Fruit fly (Drosophila melanogaster) whole organism, embryonic: ENCODE measurements around the gene Ms.

Experiments
- Atf3 ChIP-seq: fragments of 200-800 bp; sonication (Bioruptor generic); optimal IDR thresholded peaks from 3 replicates; lab custom pipeline; 2016; ENCODE audit warnings: missing biosample characterization, missing genetic modification characterization
- C15 ChIP-seq: fragments of 200-800 bp; sonication (Bioruptor generic); IDR thresholded peaks from 3 replicates; pipeline ENCODE4 v1.3.6; 2022; ENCODE audit warnings: missing biosample characterization, missing genetic modification characterization
- CG10543 ChIP-seq: fragments of 200-800 bp; sonication (Bioruptor generic); optimal IDR thresholded peaks from 3 replicates; lab custom pipeline; 2017; ENCODE audit warnings: missing biosample characterization, mild to moderate bottlenecking, missing genetic modification characterization, moderate library complexity
- CG11093 ChIP-seq: fragments of 200-800 bp; sonication (Bioruptor generic); IDR thresholded peaks from 3 replicates; pipeline ENCODE4 v1.3.6; 2022; ENCODE audit warnings: missing biosample characterization, missing genetic modification characterization
- CG11695 ChIP-seq: fragments of 200-800 bp; sonication (Bioruptor generic); IDR thresholded peaks from 3 replicates; pipeline ENCODE4 v1.3.6; 2022; ENCODE audit warnings: missing biosample characterization, missing genetic modification characterization
- CG12236 ChIP-seq: fragments of 200-800 bp; sonication (Bioruptor generic); optimal IDR thresholded peaks from 2 replicates; lab custom pipeline; 2016; ENCODE audit warnings: missing biosample characterization, missing genetic modification characterization
- CG13424 ChIP-seq: fragments of 200-800 bp; sonication (Bioruptor generic); optimal IDR thresholded peaks from 2 replicates; lab custom pipeline; 2019; ENCODE audit warnings: missing biosample characterization, mild to moderate bottlenecking, missing genetic modification characterization, moderate library complexity
- CG14965 ChIP-seq: fragments of 200-800 bp; sonication (Bioruptor generic); optimal IDR thresholded peaks from 2 replicates; lab custom pipeline; 2016; ENCODE audit warnings: missing biosample characterization, missing genetic modification characterization, borderline replicate concordance
- CG15514 ChIP-seq: fragments of 200-800 bp; sonication (Bioruptor generic); optimal IDR thresholded peaks from 3 replicates; lab custom pipeline; 2017; ENCODE audit warnings: missing biosample characterization, missing genetic modification characterization, mild to moderate bottlenecking, moderate library complexity, missing genetic modification reagents
- CG16813 ChIP-seq: fragments of 200-800 bp; sonication (Bioruptor generic); IDR thresholded peaks from 3 replicates; pipeline ENCODE4 v1.3.6; 2022; ENCODE audit warnings: missing biosample characterization, missing genetic modification characterization; ENCODE audit not compliant: partially characterized antibody
- CG2875 ChIP-seq: fragments of 200-800 bp; sonication (Bioruptor generic); optimal IDR thresholded peaks from 2 replicates; lab custom pipeline; 2017; ENCODE audit warnings: missing biosample characterization, mild to moderate bottlenecking, missing genetic modification characterization, missing genetic modification reagents
- CG2889 ChIP-seq: fragments of 200-800 bp; sonication (Bioruptor generic); IDR thresholded peaks from 3 replicates; pipeline ENCODE4 v1.3.6; 2022; ENCODE audit warnings: missing biosample characterization, missing genetic modification characterization
- CG30431 ChIP-seq: fragments of 200-800 bp; sonication (Bioruptor generic); optimal IDR thresholded peaks from 2 replicates; lab custom pipeline; 2017; ENCODE audit warnings: missing biosample characterization, missing genetic modification characterization
- CG31388 ChIP-seq: fragments of 200-800 bp; sonication (Bioruptor generic); optimal IDR thresholded peaks from 2 replicates; lab custom pipeline; 2016; ENCODE audit warnings: missing biosample characterization, missing genetic modification characterization
- CG32772 ChIP-seq: fragments of 200-800 bp; sonication (Bioruptor generic); IDR thresholded peaks from 2 replicates; pipeline ENCODE4 v1.3.6; 2022; ENCODE audit warnings: missing biosample characterization, missing genetic modification characterization
- CG3726 ChIP-seq: fragments of 200-800 bp; sonication (Bioruptor generic); IDR thresholded peaks from 3 replicates; pipeline ENCODE4, ENCODE4 v1.3.6; 2022; ENCODE audit warnings: missing biosample characterization, missing genetic modification characterization
- CG3995 ChIP-seq: fragments of 200-800 bp; sonication (Bioruptor generic); optimal IDR thresholded peaks from 3 replicates; lab custom pipeline; 2016; ENCODE audit warnings: missing biosample characterization, missing genetic modification characterization
- CG5180 ChIP-seq: fragments of 200-800 bp; sonication (Bioruptor generic); optimal IDR thresholded peaks from 3 replicates; lab custom pipeline; 2017; ENCODE audit warnings: missing biosample characterization, missing genetic modification characterization, mild to moderate bottlenecking, moderate library complexity, missing genetic modification reagents
- CG8478 ChIP-seq: fragments of >200 bp; optimal IDR thresholded peaks from 2 replicates; lab custom pipeline; 2018
- CG9817 ChIP-seq: fragments of 200-800 bp; sonication (Bioruptor generic); optimal IDR thresholded peaks from 2 replicates; lab custom pipeline; 2018; ENCODE audit warnings: missing biosample characterization, mild to moderate bottlenecking, missing genetic modification characterization, moderate library complexity
- Dek ChIP-seq: fragments of 200-800 bp; sonication (Bioruptor generic); optimal IDR thresholded peaks from 3 replicates; lab custom pipeline; 2019; ENCODE audit warnings: missing biosample characterization, mild to moderate bottlenecking, missing genetic modification characterization, moderate library complexity
- Dp ChIP-seq: fragments of 200-800 bp; sonication (Bioruptor generic); optimal IDR thresholded peaks from 2 replicates; lab custom pipeline; 2018; ENCODE audit warnings: missing biosample characterization, mild to moderate bottlenecking, missing genetic modification characterization, moderate library complexity
- Drgx ChIP-seq: fragments of 200-800 bp; sonication (Bioruptor generic); IDR thresholded peaks from 2 replicates; pipeline ENCODE4 v1.3.6; 2022; ENCODE audit warnings: missing biosample characterization, missing genetic modification characterization
- Hr3 ChIP-seq: fragments of 200-800 bp; sonication (Bioruptor generic); optimal IDR thresholded peaks from 3 replicates; lab custom pipeline; 2016; ENCODE audit warnings: missing biosample characterization, missing genetic modification characterization
- Hr78 ChIP-seq, 2 experiments: fragments of 200-800 bp in 1 of 2; fragments of >200 bp in 1 of 2; sonication (Bioruptor generic) in 1 of 2; optimal IDR thresholded peaks; 2 replicates each; lab custom pipeline; 2017 to 2019; ENCODE audit warnings: missing biosample characterization in 2 of 2, missing genetic modification characterization in 2 of 2, mild to moderate bottlenecking in 1 of 2, moderate library complexity in 1 of 2
- NK7.1 ChIP-seq: fragments of 200-800 bp; sonication (Bioruptor generic); optimal IDR thresholded peaks from 3 replicates; lab custom pipeline; 2016; ENCODE audit warnings: missing biosample characterization, missing genetic modification characterization
- PHDP ChIP-seq: fragments of 200-800 bp; sonication (Bioruptor generic); optimal IDR thresholded peaks from 3 replicates; lab custom pipeline; 2018; ENCODE audit warnings: missing biosample characterization, mild to moderate bottlenecking, missing genetic modification characterization, moderate library complexity
- Poxn ChIP-seq: fragments of 200-800 bp; sonication (Bioruptor generic); IDR thresholded peaks from 2 replicates; pipeline ENCODE4 v1.3.6; 2022; ENCODE audit warnings: missing biosample characterization, missing genetic modification characterization
- Ptx1 ChIP-seq: fragments of 200-800 bp; sonication (Bioruptor generic); IDR thresholded peaks from 2 replicates; pipeline ENCODE4 v1.3.6; 2022; ENCODE audit warnings: missing biosample characterization, missing genetic modification characterization
- Xbp1 ChIP-seq: fragments of 200-800 bp; sonication (Bioruptor generic); optimal IDR thresholded peaks from 3 replicates; lab custom pipeline; 2016; ENCODE audit warnings: missing biosample characterization, mild to moderate bottlenecking, missing genetic modification characterization
- ap ChIP-seq: fragments of 200-800 bp; sonication (Bioruptor generic); IDR thresholded peaks from 2 replicates; pipeline ENCODE4 v1.3.6; 2022; ENCODE audit warnings: missing biosample characterization, missing genetic modification characterization
- ase ChIP-seq: fragments of 200-800 bp; sonication (Bioruptor generic); IDR thresholded peaks from 3 replicates; pipeline ENCODE4 v1.3.6; 2022; ENCODE audit warnings: missing biosample characterization, missing genetic modification characterization
- chm ChIP-seq: fragments of 200-800 bp; sonication (Bioruptor generic); IDR thresholded peaks from 2 replicates; pipeline ENCODE4 v1.3.6; 2022; ENCODE audit warnings: missing biosample characterization, missing genetic modification characterization
- corto ChIP-seq: fragments of 200-800 bp; sonication (Bioruptor generic); optimal IDR thresholded peaks from 2 replicates; lab custom pipeline; 2016; ENCODE audit warnings: missing biosample characterization, mild to moderate bottlenecking, missing genetic modification characterization, moderate library complexity
- crp ChIP-seq, 2 experiments: fragments of 200-800 bp; sonication (Bioruptor generic); optimal IDR thresholded peaks; 2 replicates in 1 of 2; 3 replicates in 1 of 2; lab custom pipeline; 2017; ENCODE audit warnings: missing biosample characterization in 2 of 2, missing genetic modification characterization in 2 of 2, mild to moderate bottlenecking in 1 of 2, moderate library complexity in 1 of 2
- danr ChIP-seq: fragments of 200-800 bp; sonication (Bioruptor generic); IDR thresholded peaks from 2 replicates; pipeline ENCODE4 v1.3.6; 2022; ENCODE audit warnings: missing biosample characterization, missing genetic modification characterization
- dpn ChIP-seq, 2 experiments: fragments of 200-800 bp; sonication (Bioruptor generic); optimal IDR thresholded peaks; 3 replicates each; lab custom pipeline; 2016; ENCODE audit warnings: missing biosample characterization in 2 of 2, missing genetic modification characterization in 2 of 2
- ftz-f1 ChIP-seq: fragments of 200-800 bp; sonication (Bioruptor generic); optimal IDR thresholded peaks from 2 replicates; lab custom pipeline; 2016; ENCODE audit warnings: missing biosample characterization, missing genetic modification characterization
- grau ChIP-seq: fragments of 200-800 bp; optimal IDR thresholded peaks from 3 replicates; lab custom pipeline; 2019; ENCODE audit warnings: missing biosample characterization, mild to moderate bottlenecking, missing genetic modification characterization, moderate library complexity
- gt ChIP-seq: fragments of 200-800 bp; sonication (Bioruptor generic); IDR thresholded peaks from 2 replicates; pipeline ENCODE4 v1.3.6; 2022; ENCODE audit warnings: missing biosample characterization, missing genetic modification characterization
- lbe ChIP-seq: fragments of 200-800 bp; sonication (Bioruptor generic); optimal IDR thresholded peaks from 2 replicates; lab custom pipeline; 2016; ENCODE audit warnings: missing biosample characterization, mild to moderate bottlenecking, missing genetic modification characterization
- pita ChIP-seq: fragments of 200-800 bp; sonication (Bioruptor generic); optimal IDR thresholded peaks from 2 replicates; lab custom pipeline; 2017; ENCODE audit warnings: missing biosample characterization, mild to moderate bottlenecking, missing genetic modification characterization
- row ChIP-seq: fragments of 200-800 bp; sonication (Bioruptor generic); IDR thresholded peaks from 3 replicates; pipeline ENCODE4 v1.3.6; 2022; ENCODE audit warnings: missing biosample characterization, missing genetic modification characterization
- sd ChIP-seq: fragments of 200-800 bp; sonication (Bioruptor generic); optimal IDR thresholded peaks from 3 replicates; lab custom pipeline; 2018; ENCODE audit warnings: missing biosample characterization, mild to moderate bottlenecking, missing genetic modification characterization, moderate library complexity
- ssp ChIP-seq: fragments of 200-800 bp; sonication (Bioruptor generic); IDR thresholded peaks from 2 replicates; pipeline ENCODE4 v1.3.6; 2022; ENCODE audit warnings: missing biosample characterization, missing genetic modification characterization
- toy ChIP-seq: fragments of 200-800 bp; sonication (Bioruptor generic); IDR thresholded peaks from 2 replicates; pipeline ENCODE4 v1.3.6; 2022; ENCODE audit warnings: missing biosample characterization, missing genetic modification characterization
- trem ChIP-seq: fragments of 200-800 bp; optimal IDR thresholded peaks from 3 replicates; lab custom pipeline; 2019; ENCODE audit warnings: missing biosample characterization, mild to moderate bottlenecking, missing genetic modification characterization, moderate library complexity
- ttk ChIP-seq: fragments of 200-800 bp; sonication (Bioruptor generic); IDR thresholded peaks from 2 replicates; pipeline ENCODE4 v2.1.2; 2022; ENCODE audit warnings: missing biosample characterization, missing genetic modification characterization
- vfl ChIP-seq: fragments of 200-800 bp; sonication (Bioruptor generic); optimal IDR thresholded peaks from 2 replicates; lab custom pipeline; 2016; ENCODE audit warnings: missing biosample characterization, missing genetic modification characterization
- zfh1 ChIP-seq: fragments of 200-800 bp; sonication (Bioruptor generic); IDR thresholded peaks from 3 replicates; pipeline ENCODE4 v1.3.6; 2022; ENCODE audit warnings: missing biosample characterization, missing genetic modification characterization

Gene Ms

dm6 chr3R:24294784-24295555 is 46.4 kb upstream of the Ms start, which contains the start of gene crb (continued):
- TF ChIP-seq Dp (peak; percentile 77), CG13424 (tag; lab: Kevin White, UChicago) (peak; percentile 35), CG14965 (GFP tag; lab: Kevin White, UChicago) (no peak), trem (tag; lab: Kevin White, UChicago) (peak; percentile 52), CG9817 (no peak), corto (GFP tag; lab: Kevin White, UChicago) (no peak), CG16813 (GFP tag; lab: Robert Waterston, UW) (peak; percentile 51), Drgx (0 out of 2 replicates have a peak, but pooled peaks have one; percentile 30), CG30431 (GFP tag; lab: Kevin White, UChicago) (no peak), NK7.1 (GFP tag; lab: Kevin White, UChicago) (no peak), Dek (peak; percentile 54), CG2875 (GFP tag; lab: Kevin White, UChicago) (peak; percentile 13), toy (GFP tag; lab: Robert Waterston, UW) (no peak), CG32772 (no peak), ase (GFP tag; lab: Robert Waterston, UW) (peak; percentile 55; the same call in 1 of the 3 replicates), Atf3 (GFP tag; lab: Kevin White, UChicago) (peak; percentile 25), CG15514 (GFP tag; lab: Kevin White, UChicago) (peak; percentile 65), ftz-f1 (peak; percentile 45), lbe (GFP tag; lab: Kevin White, UChicago) (peak; percentile 59), CG11695 (no peak), ap (GFP tag; lab: Robert Waterston, UW) (no peak), gt (GFP tag; lab: Robert Waterston, UW) (no peak), CG11093 (GFP tag; lab: Robert Waterston, UW) (no peak), CG12236 (GFP tag; lab: Kevin White, UChicago) (no peak), chm (GFP tag; lab: Robert Waterston, UW) (peak; percentile 71), crp (GFP tag; optimal IDR thresholded peaks at IDR 0.05; lab: Kevin White, UChicago) (peak in 1 of 2 experiments; percentile 16), CG2889 (GFP tag; lab: Robert Waterston, UW) (no peak), sd (tag; lab: Kevin White, UChicago) (peak; percentile 56), grau (tag; lab: Kevin White, UChicago) (peak; percentile 54), Xbp1 (GFP tag; lab: Kevin White, UChicago) (peak; percentile 49), Poxn (GFP tag; lab: Robert Waterston, UW) (no peak), CG3726 (no peak), CG5180 (GFP tag; lab: Kevin White, UChicago) (peak; percentile 54), CG3995 (GFP tag; lab: Kevin White, UChicago) (no peak), Hr3 (GFP tag; lab: Kevin White, UChicago) (peak; percentile 36), Hr78 (GFP tag; optimal IDR thresholded peaks at IDR 0.05; lab: Kevin White, UChicago) (peak in 1 of 2 experiments; percentile 98), row (GFP tag; lab: Robert Waterston, UW) (peak; percentile 86), danr (no peak), PHDP (peak; percentile 31), CG10543 (GFP tag; lab: Kevin White, UChicago) (peak; percentile 72), CG31388 (GFP tag; lab: Kevin White, UChicago) (no peak), Ptx1 (GFP tag; lab: Robert Waterston, UW) (peak; percentile 50), ttk (GFP tag; lab: Robert Waterston, UW) (peak; percentile 48; the same call in 1 of the 2 replicates), dpn (GFP tag; optimal IDR thresholded peaks at IDR 0.05; lab: Kevin White, UChicago) (peak; percentile 46 to 64), C15 (GFP tag; lab: Robert Waterston, UW) (no peak), zfh1 (peak; percentile 67; the same call in 2 of the 3 replicates), vfl (peak; percentile 26), ssp (GFP tag; lab: Robert Waterston, UW) (no peak), pita (GFP tag; lab: Kevin White, UChicago) (no peak), CG8478 (lab: Kevin White, UChicago) (no peak)
